Comparison of ENCODE assay signal across 1 fruit fly cellular context in genomic region chr2L:6693794-6694254, dm6.
TF ChIP-seq lines count a peak whose summit lies in the region.

No protein-coding gene starts in this region.

TF ChIP-seq in whole organism, embryonic, 481 proteins besides CTCF, POLR2A, EP300 and RAD21 (continued from another document and continues in another):
- TF ChIP-seq E2f1 (GFP tag; IDR thresholded peaks at IDR 0.05; lab: Robert Waterston, UW) = 0 out of 2 replicates have a peak, but pooled peaks have one; percentile 10
- peak; percentile 44 for TF ChIP-seq CG30020 (tag; optimal IDR thresholded peaks at IDR 0.05; lab: Kevin White, UChicago)
- TF ChIP-seq CG9727 (GFP tag; optimal IDR thresholded peaks at IDR 0.05; lab: Kevin White, UChicago) = peak; percentile 64
- peak; percentile 41 for TF ChIP-seq Six4 (GFP tag; optimal IDR thresholded peaks at IDR 0.05; lab: Kevin White, UChicago)
- TF ChIP-seq sr (GFP tag; IDR thresholded peaks at IDR 0.05; lab: Robert Waterston, UW) = no peak
- no peak for TF ChIP-seq CG15514 (GFP tag; optimal IDR thresholded peaks at IDR 0.05; lab: Kevin White, UChicago)
- 0 out of 2 replicates have a peak, but pooled peaks have one; percentile 34 for TF ChIP-seq CG14014 (GFP tag; IDR thresholded peaks at IDR 0.05; lab: Robert Waterston, UW)
- TF ChIP-seq lilli (GFP tag; optimal IDR thresholded peaks at IDR 0.05; lab: Kevin White, UChicago) = peak; percentile 27
- TF ChIP-seq grau (tag; optimal IDR thresholded peaks at IDR 0.05; lab: Kevin White, UChicago) = peak; percentile 64
- no peak for TF ChIP-seq Mrtf (GFP tag; IDR thresholded peaks at IDR 0.05; lab: Robert Waterston, UW)
- TF ChIP-seq ac (GFP tag; optimal IDR thresholded peaks at IDR 0.05; lab: Kevin White, UChicago) = no peak
- peak; percentile 73 for TF ChIP-seq CG2678 (tag; optimal IDR thresholded peaks at IDR 0.05; lab: Kevin White, UChicago)
- TF ChIP-seq luna (GFP tag; optimal IDR thresholded peaks at IDR 0.05; lab: Kevin White, UChicago) = no peak
- TF ChIP-seq HLH4C (GFP tag; IDR thresholded peaks at IDR 0.05; lab: Robert Waterston, UW; ENCODE audit: partially characterized antibody) = no peak
- peak; percentile 45 for TF ChIP-seq CG6689 (GFP tag; IDR thresholded peaks at IDR 0.05; lab: Robert Waterston, UW)
- no peak for TF ChIP-seq CG33213 (GFP tag; optimal IDR thresholded peaks at IDR 0.05; lab: Kevin White, UChicago)
- no peak for TF ChIP-seq klu (GFP tag; IDR thresholded peaks at IDR 0.05; lab: Robert Waterston, UW)
- no peak for TF ChIP-seq HmgD (GFP tag; optimal IDR thresholded peaks at IDR 0.05; lab: Kevin White, UChicago)
- no peak for TF ChIP-seq fd3F (GFP tag; optimal IDR thresholded peaks at IDR 0.05; lab: Kevin White, UChicago)
- TF ChIP-seq CG10321 (GFP tag; IDR thresholded peaks at IDR 0.05; lab: Robert Waterston, UW) = no peak
- peak; percentile 27 for TF ChIP-seq bcd (GFP tag; optimal IDR thresholded peaks at IDR 0.05; lab: Kevin White, UChicago)
- TF ChIP-seq Hr51 (GFP tag; optimal IDR thresholded peaks at IDR 0.05; lab: Kevin White, UChicago) = peak in 1 of 2 experiments; percentile 78
- peak; percentile 34 for TF ChIP-seq CG10147 (GFP tag; optimal IDR thresholded peaks at IDR 0.05; lab: Kevin White, UChicago)
- TF ChIP-seq phol (tag; optimal IDR thresholded peaks at IDR 0.05; lab: Kevin White, UChicago) = peak; percentile 73
- no peak for TF ChIP-seq Spps (tag; optimal IDR thresholded peaks at IDR 0.05; lab: Kevin White, UChicago)
- peak; percentile 54 for TF ChIP-seq CG12219 (GFP tag; optimal IDR thresholded peaks at IDR 0.05; lab: Kevin White, UChicago)
- TF ChIP-seq CG13287 (GFP tag; IDR thresholded peaks at IDR 0.05; lab: Robert Waterston, UW; ENCODE audit: partially characterized antibody) = no peak
- TF ChIP-seq CG12659 (GFP tag; optimal IDR thresholded peaks at IDR 0.05; lab: Kevin White, UChicago) = peak; percentile 50
- no peak for TF ChIP-seq CG9817 (tag; optimal IDR thresholded peaks at IDR 0.05; lab: Kevin White, UChicago)
- no peak for TF ChIP-seq Dll (GFP tag; IDR thresholded peaks at IDR 0.05; lab: Robert Waterston, UW; ENCODE audit: partially characterized antibody)
- TF ChIP-seq fd64A (GFP tag; optimal IDR thresholded peaks at IDR 0.05; lab: Kevin White, UChicago) = peak; percentile 14
- no peak for TF ChIP-seq CG9797 (GFP tag; optimal IDR thresholded peaks at IDR 0.05; lab: Kevin White, UChicago)
- TF ChIP-seq H15 (GFP tag; IDR thresholded peaks at IDR 0.05; lab: Robert Waterston, UW) = no peak
- TF ChIP-seq vnd (GFP tag; IDR thresholded peaks at IDR 0.05; lab: Robert Waterston, UW; ENCODE audit: partially characterized antibody) = no peak
- peak; percentile 53 for TF ChIP-seq Med (GFP tag; lab: Kevin White, UChicago)
- TF ChIP-seq Optix (GFP tag; IDR thresholded peaks at IDR 0.05; lab: Robert Waterston, UW) = no peak
- TF ChIP-seq C15 (GFP tag; IDR thresholded peaks at IDR 0.05; lab: Robert Waterston, UW) = no peak
- TF ChIP-seq ato (GFP tag; IDR thresholded peaks at IDR 0.05; lab: Robert Waterston, UW; ENCODE audit: partially characterized antibody) = no peak
- no peak for TF ChIP-seq zfh1 (GFP tag; IDR thresholded peaks at IDR 0.05; lab: Robert Waterston, UW)
- no peak for TF ChIP-seq run (tag; optimal IDR thresholded peaks at IDR 0.05; lab: Kevin White, UChicago)
- no peak for TF ChIP-seq pita (GFP tag; optimal IDR thresholded peaks at IDR 0.05; lab: Kevin White, UChicago)
- TF ChIP-seq Vsx1 (GFP tag; optimal IDR thresholded peaks at IDR 0.05; lab: Kevin White, UChicago) = no peak
- peak; percentile 5 for TF ChIP-seq HmgZ (tag; optimal IDR thresholded peaks at IDR 0.05; lab: Kevin White, UChicago)
- TF ChIP-seq CG6175 (GFP tag; IDR thresholded peaks at IDR 0.05; lab: Robert Waterston, UW) = no peak
- no peak for TF ChIP-seq jing (GFP tag; optimal IDR thresholded peaks at IDR 0.05; lab: Kevin White, UChicago)
- TF ChIP-seq vvl (GFP tag; IDR thresholded peaks at IDR 0.05; lab: Robert Waterston, UW) = 0 out of 2 replicates have a peak, but pooled peaks have one; percentile 12
- peak; percentile 10 for TF ChIP-seq CG8089 (GFP tag; optimal IDR thresholded peaks at IDR 0.05; lab: Kevin White, UChicago)
- TF ChIP-seq Dip3 (GFP tag; optimal IDR thresholded peaks at IDR 0.05; lab: Kevin White, UChicago) = no peak
- TF ChIP-seq Mes4 (GFP tag; optimal IDR thresholded peaks at IDR 0.05; lab: Kevin White, UChicago) = no peak
- TF ChIP-seq Sox102F (GFP tag; optimal IDR thresholded peaks at IDR 0.05; lab: Kevin White, UChicago) = peak; percentile 53
- peak; percentile 70 for TF ChIP-seq CG31441 (GFP tag; IDR thresholded peaks at IDR 0.05; lab: Robert Waterston, UW)
- peak; percentile 28 for TF ChIP-seq CG11723 (GFP tag; optimal IDR thresholded peaks at IDR 0.05; lab: Kevin White, UChicago)
- TF ChIP-seq hkb (optimal IDR thresholded peaks at IDR 0.05; lab: Kevin White, UChicago) = no peak
- TF ChIP-seq hkb (GFP tag; IDR thresholded peaks at IDR 0.05; lab: Robert Waterston, UW) = 0 out of 2 replicates have a peak, but pooled peaks have one; percentile 9
- no peak for TF ChIP-seq CG32772 (GFP tag; IDR thresholded peaks at IDR 0.05; lab: Robert Waterston, UW)
- TF ChIP-seq Elba2 (GFP tag; optimal IDR thresholded peaks at IDR 0.05; lab: Kevin White, UChicago) = no peak
- no peak for TF ChIP-seq CG17802 (tag; optimal IDR thresholded peaks at IDR 0.05; lab: Kevin White, UChicago)
- TF ChIP-seq CkIIα-i1 (GFP tag; IDR thresholded peaks at IDR 0.05; lab: Robert Waterston, UW) = no peak
- no peak for TF ChIP-seq sc (optimal IDR thresholded peaks at IDR 0.05; lab: Kevin White, UChicago)
- peak; percentile 37 for TF ChIP-seq sc (GFP tag; optimal IDR thresholded peaks at IDR 0.05; lab: Kevin White, UChicago)
- TF ChIP-seq CG32532 (GFP tag; IDR thresholded peaks at IDR 0.05; lab: Robert Waterston, UW) = 0 out of 2 replicates have a peak, but pooled peaks have one; percentile 33
- TF ChIP-seq CG18619 (GFP tag; optimal IDR thresholded peaks at IDR 0.05; lab: Kevin White, UChicago) = peak; percentile 45
- peak; percentile 37 for TF ChIP-seq az2 (GFP tag; optimal IDR thresholded peaks at IDR 0.05; lab: Kevin White, UChicago)
- TF ChIP-seq NC2α (GFP tag; optimal IDR thresholded peaks at IDR 0.05; lab: Kevin White, UChicago) = no peak
- no peak for TF ChIP-seq CG11560 (tag; IDR thresholded peaks at IDR 0.05; lab: Robert Waterston, UW)
- no peak for TF ChIP-seq Atf3 (GFP tag; optimal IDR thresholded peaks at IDR 0.05; lab: Kevin White, UChicago)
- peak; percentile 39 for TF ChIP-seq ATbp (GFP tag; optimal IDR thresholded peaks at IDR 0.05; lab: Kevin White, UChicago)
- TF ChIP-seq CG17186 (GFP tag; optimal IDR thresholded peaks at IDR 0.05; lab: Kevin White, UChicago) = no peak
- TF ChIP-seq Myb (GFP tag; optimal IDR thresholded peaks at IDR 0.05; lab: Kevin White, UChicago) = no peak
- no peak for TF ChIP-seq CG2202 (tag; optimal IDR thresholded peaks at IDR 0.05; lab: Kevin White, UChicago)
- TF ChIP-seq sug (tag; optimal IDR thresholded peaks at IDR 0.05; lab: Kevin White, UChicago) = no peak
- no peak for TF ChIP-seq Trl (optimal IDR thresholded peaks at IDR 0.05; lab: Kevin White, UChicago)
- TF ChIP-seq Trl (GFP tag; optimal IDR thresholded peaks at IDR 0.05; lab: Kevin White, UChicago) = no peak
- peak; percentile 54 for TF ChIP-seq CG15269 (tag; optimal IDR thresholded peaks at IDR 0.05; lab: Kevin White, UChicago)
- TF ChIP-seq CG12104 (GFP tag; optimal IDR thresholded peaks at IDR 0.05; lab: Kevin White, UChicago) = peak; percentile 19
- TF ChIP-seq CG7357 (GFP tag; IDR thresholded peaks at IDR 0.05; lab: Robert Waterston, UW) = no peak
- no peak for TF ChIP-seq CG11456 (GFP tag; IDR thresholded peaks at IDR 0.05; lab: Robert Waterston, UW)
- no peak for TF ChIP-seq exex (tag; optimal IDR thresholded peaks at IDR 0.05; lab: Kevin White, UChicago)
- no peak for TF ChIP-seq Bdp1 (GFP tag; optimal IDR thresholded peaks at IDR 0.05; lab: Kevin White, UChicago)
- TF ChIP-seq CG10209 (GFP tag; optimal IDR thresholded peaks at IDR 0.05; lab: Kevin White, UChicago) = peak; percentile 48
- TF ChIP-seq CG2199 (GFP tag; IDR thresholded peaks at IDR 0.05; lab: Robert Waterston, UW) = no peak
- TF ChIP-seq CG4282 (GFP tag; optimal IDR thresholded peaks at IDR 0.05; lab: Kevin White, UChicago) = no peak
- TF ChIP-seq seq (GFP tag; IDR thresholded peaks at IDR 0.05; lab: Robert Waterston, UW) = no peak
- TF ChIP-seq CG3838 (GFP tag; optimal IDR thresholded peaks at IDR 0.05; lab: Kevin White, UChicago) = no peak
- no peak for TF ChIP-seq CG11247 (GFP tag; IDR thresholded peaks at IDR 0.05; lab: Robert Waterston, UW)
- TF ChIP-seq onecut (GFP tag; IDR thresholded peaks at IDR 0.05; lab: Robert Waterston, UW) = 0 out of 2 replicates have a peak, but pooled peaks have one; percentile 21
- no peak for TF ChIP-seq esg (GFP tag; conservative IDR thresholded peaks at IDR 0.05; lab: Robert Waterston, UW)
- no peak for TF ChIP-seq CG6765 (GFP tag; optimal IDR thresholded peaks at IDR 0.05; lab: Kevin White, UChicago)
- TF ChIP-seq bsh (GFP tag; optimal IDR thresholded peaks at IDR 0.05; lab: Kevin White, UChicago) = peak; percentile 47 to 58
- no peak for TF ChIP-seq CG18476 (GFP tag; optimal IDR thresholded peaks at IDR 0.05; lab: Kevin White, UChicago)
- no peak for TF ChIP-seq br (optimal IDR thresholded peaks at IDR 0.05; lab: Kevin White, UChicago)
- TF ChIP-seq CG11696 (GFP tag; IDR thresholded peaks at IDR 0.05; lab: Robert Waterston, UW) = no peak
- no peak for TF ChIP-seq CG1529 (GFP tag; optimal IDR thresholded peaks at IDR 0.05; lab: Kevin White, UChicago)
- TF ChIP-seq CG5953 (GFP tag; IDR thresholded peaks at IDR 0.05; lab: Robert Waterston, UW) = no peak
- TF ChIP-seq fu2 (GFP tag; optimal IDR thresholded peaks at IDR 0.05; lab: Kevin White, UChicago) = no peak
- TF ChIP-seq Nf-YC (tag; optimal IDR thresholded peaks at IDR 0.05; lab: Kevin White, UChicago) = peak; percentile 36
- TF ChIP-seq CG13624 (GFP tag; optimal IDR thresholded peaks at IDR 0.05; lab: Kevin White, UChicago) = no peak
- no peak for TF ChIP-seq CG12769 (tag; optimal IDR thresholded peaks at IDR 0.05; lab: Kevin White, UChicago)
- peak; percentile 27 for TF ChIP-seq tin (GFP tag; optimal IDR thresholded peaks at IDR 0.05; lab: Kevin White, UChicago)
- no peak for TF ChIP-seq NfI (GFP tag; optimal IDR thresholded peaks at IDR 0.05; lab: Kevin White, UChicago)
- TF ChIP-seq HLH3B (GFP tag; IDR thresholded peaks at IDR 0.05; lab: Robert Waterston, UW) = no peak
- TF ChIP-seq CG2712 (tag; optimal IDR thresholded peaks at IDR 0.05; lab: Kevin White, UChicago) = peak; percentile 77
- no peak for TF ChIP-seq tup (GFP tag; optimal IDR thresholded peaks at IDR 0.05; lab: Kevin White, UChicago)
- TF ChIP-seq Asciz (GFP tag; optimal IDR thresholded peaks at IDR 0.05; lab: Kevin White, UChicago) = peak; percentile 23
- TF ChIP-seq CG10565 (GFP tag; optimal IDR thresholded peaks at IDR 0.05; lab: Kevin White, UChicago) = no peak
- TF ChIP-seq Fer2 (tag; optimal IDR thresholded peaks at IDR 0.05; lab: Kevin White, UChicago) = no peak
- TF ChIP-seq Gsc (GFP tag; IDR thresholded peaks at IDR 0.05; lab: Robert Waterston, UW) = no peak
- TF ChIP-seq CG17612 (GFP tag; IDR thresholded peaks at IDR 0.05; lab: Robert Waterston, UW) = no peak
- TF ChIP-seq E2f2 (GFP tag; IDR thresholded peaks at IDR 0.05; lab: Robert Waterston, UW) = no peak; the same call in 1 of the 2 replicates
- no peak for TF ChIP-seq mam (GFP tag; optimal IDR thresholded peaks at IDR 0.05; lab: Kevin White, UChicago)
- no peak for TF ChIP-seq wdn (GFP tag; IDR thresholded peaks at IDR 0.05; lab: Robert Waterston, UW)
- TF ChIP-seq nerfin-1 (tag; optimal IDR thresholded peaks at IDR 0.05; lab: Kevin White, UChicago) = peak; percentile 54
- TF ChIP-seq NC2β (GFP tag; optimal IDR thresholded peaks at IDR 0.05; lab: Kevin White, UChicago) = no peak
- TF ChIP-seq croc (GFP tag; conservative IDR thresholded peaks at IDR 0.05; lab: Robert Waterston, UW) = no peak; the same call in 2 of the 3 replicates
- no peak for TF ChIP-seq Sin3A (optimal IDR thresholded peaks at IDR 0.05; lab: Kevin White, UChicago)
- peak; percentile 36 for TF ChIP-seq unpg (GFP tag; optimal IDR thresholded peaks at IDR 0.05; lab: Kevin White, UChicago)
- TF ChIP-seq Eip74EF (GFP tag; optimal IDR thresholded peaks at IDR 0.05; lab: Kevin White, UChicago) = peak in 1 of 2 experiments; percentile 68
- TF ChIP-seq nau (GFP tag; optimal IDR thresholded peaks at IDR 0.05; lab: Kevin White, UChicago) = no peak
- TF ChIP-seq CG14965 (GFP tag; optimal IDR thresholded peaks at IDR 0.05; lab: Kevin White, UChicago; ENCODE audit: borderline replicate concordance) = no peak
- peak; percentile 45 for TF ChIP-seq Hand (GFP tag; optimal IDR thresholded peaks at IDR 0.05; lab: Kevin White, UChicago)
- TF ChIP-seq jigr1 (GFP tag; IDR thresholded peaks at IDR 0.05; lab: Robert Waterston, UW) = no peak
- TF ChIP-seq CG8478 (optimal IDR thresholded peaks at IDR 0.05; lab: Kevin White, UChicago) = no peak
- no peak for TF ChIP-seq slou (GFP tag; optimal IDR thresholded peaks at IDR 0.05; lab: Kevin White, UChicago)
- no peak for TF ChIP-seq hth (optimal IDR thresholded peaks at IDR 0.05; lab: Kevin White, UChicago)
- TF ChIP-seq CG12299 (tag; optimal IDR thresholded peaks at IDR 0.05; lab: Kevin White, UChicago) = peak; percentile 12
- TF ChIP-seq CG17359 (tag; optimal IDR thresholded peaks at IDR 0.05; lab: Kevin White, UChicago) = peak; percentile 48
- no peak for TF ChIP-seq kni (GFP tag; optimal IDR thresholded peaks at IDR 0.05; lab: Kevin White, UChicago)
- no peak for TF ChIP-seq CG3847 (GFP tag; IDR thresholded peaks at IDR 0.05; lab: Robert Waterston, UW)
- TF ChIP-seq CG8359 (GFP tag; optimal IDR thresholded peaks at IDR 0.05; lab: Kevin White, UChicago; ENCODE audit: borderline replicate concordance) = no peak
- no peak for TF ChIP-seq Poxn (GFP tag; IDR thresholded peaks at IDR 0.05; lab: Robert Waterston, UW)
- no peak for TF ChIP-seq CG6683 (GFP tag; optimal IDR thresholded peaks at IDR 0.05; lab: Kevin White, UChicago)
- no peak for TF ChIP-seq BEAF-32 (GFP tag; optimal IDR thresholded peaks at IDR 0.05; lab: Kevin White, UChicago)
- TF ChIP-seq aop (GFP tag; IDR thresholded peaks at IDR 0.05; lab: Robert Waterston, UW) = no peak
- TF ChIP-seq fru (optimal IDR thresholded peaks at IDR 0.05; lab: Kevin White, UChicago) = no peak
- TF ChIP-seq Ets65A (GFP tag; lab: Kevin White, UChicago) = peak; percentile 60
- peak; percentile 59 for TF ChIP-seq CG9437 (GFP tag; optimal IDR thresholded peaks at IDR 0.05; lab: Kevin White, UChicago)
- no peak for TF ChIP-seq Lhr (GFP tag; optimal IDR thresholded peaks at IDR 0.05; lab: Kevin White, UChicago)
